Fruit fly (Drosophila melanogaster) whole organism, embryonic: ENCODE results near the gene MBD-like.

ENCODE experiments used
- CG10267 ChIP-seq: fragments of 200-800 bp; sonication (Bioruptor generic); optimal IDR thresholded peaks from 2 replicates; lab custom pipeline; 2018; ENCODE audit warnings: missing biosample characterization, mild to moderate bottlenecking, missing genetic modification characterization, moderate library complexity
- CG11504 ChIP-seq: fragments of 200-800 bp; sonication (Bioruptor generic); optimal IDR thresholded peaks from 3 replicates; lab custom pipeline; 2019; ENCODE audit warnings: missing biosample characterization, mild to moderate bottlenecking, missing genetic modification characterization, moderate library complexity
- CG12769 ChIP-seq: fragments of 200-800 bp; sonication (Bioruptor generic); optimal IDR thresholded peaks from 2 replicates; lab custom pipeline; 2019; ENCODE audit warnings: missing biosample characterization, mild to moderate bottlenecking, missing genetic modification characterization, moderate library complexity
- CG15479 ChIP-seq: fragments of 200-800 bp; sonication (Bioruptor generic); optimal IDR thresholded peaks from 3 replicates; lab custom pipeline; 2019; ENCODE audit warnings: missing biosample characterization, mild to moderate bottlenecking, missing genetic modification characterization, moderate library complexity
- CG1602 ChIP-seq: fragments of 200-800 bp; sonication (Bioruptor generic); optimal IDR thresholded peaks from 3 replicates; lab custom pipeline; 2016; ENCODE audit warnings: missing biosample characterization, missing genetic modification characterization
- CG16813 ChIP-seq: fragments of 200-800 bp; sonication (Bioruptor generic); IDR thresholded peaks from 3 replicates; pipeline ENCODE4 v1.3.6; 2022; ENCODE audit warnings: missing biosample characterization, missing genetic modification characterization; ENCODE audit not compliant: partially characterized antibody
- CG17568 ChIP-seq: fragments of 200-800 bp; sonication (Bioruptor generic); optimal IDR thresholded peaks from 2 replicates; lab custom pipeline; 2018; ENCODE audit warnings: missing biosample characterization, mild to moderate bottlenecking, missing genetic modification characterization, moderate library complexity
- CG17912 ChIP-seq: fragments of 200-800 bp; sonication (Bioruptor generic); optimal IDR thresholded peaks from 2 replicates; lab custom pipeline; 2018; ENCODE audit warnings: missing biosample characterization, mild to moderate bottlenecking, missing genetic modification characterization
- CG2199 ChIP-seq: fragments of 200-800 bp; sonication (Bioruptor generic); IDR thresholded peaks from 3 replicates; pipeline ENCODE4 v1.3.6; 2022; ENCODE audit warnings: missing biosample characterization, missing genetic modification characterization
- CG2712 ChIP-seq: fragments of 200-800 bp; optimal IDR thresholded peaks from 3 replicates; lab custom pipeline; 2019; ENCODE audit warnings: missing biosample characterization, mild to moderate bottlenecking, missing genetic modification characterization, moderate library complexity
- CG34422 ChIP-seq: fragments of 200-800 bp; sonication (Bioruptor generic); IDR thresholded peaks from 3 replicates; pipeline ENCODE4 v1.3.6; 2022; ENCODE audit warnings: missing biosample characterization, missing genetic modification characterization
- CG43689 ChIP-seq: fragments of 200-800 bp; sonication (Bioruptor generic); IDR thresholded peaks from 2 replicates; pipeline ENCODE4 v1.3.6; 2022; ENCODE audit warnings: missing biosample characterization, missing genetic modification characterization
- CG6272 ChIP-seq: fragments of 200-800 bp; sonication (Bioruptor generic); IDR thresholded peaks from 2 replicates; pipeline ENCODE4 v1.3.6; 2022; ENCODE audit warnings: missing biosample characterization, missing genetic modification characterization
- CoRest ChIP-seq: fragments of 200-800 bp; sonication (Bioruptor generic); optimal IDR thresholded peaks from 3 replicates; lab custom pipeline; 2018; ENCODE audit warnings: missing biosample characterization, mild to moderate bottlenecking, missing genetic modification characterization, moderate library complexity
- Eip74EF ChIP-seq, 2 experiments: fragments of 200-800 bp in 1 of 2; fragments of >200 bp in 1 of 2; sonication (Bioruptor generic) in 1 of 2; optimal IDR thresholded peaks; 2 replicates each; lab custom pipeline; 2017 to 2019; ENCODE audit warnings: missing biosample characterization in 2 of 2, missing genetic modification characterization in 2 of 2, mild to moderate bottlenecking in 1 of 2, moderate library complexity in 1 of 2
- Ets65A ChIP-seq: fragments of 200-800 bp; sonication (Bioruptor generic); peaks from one replicate; lab custom pipeline; 2016; ENCODE audit warnings: missing biosample characterization, missing genetic modification characterization
- Hr78 ChIP-seq, 2 experiments: fragments of 200-800 bp in 1 of 2; fragments of >200 bp in 1 of 2; sonication (Bioruptor generic) in 1 of 2; optimal IDR thresholded peaks; 2 replicates each; lab custom pipeline; 2017 to 2019; ENCODE audit warnings: missing biosample characterization in 2 of 2, missing genetic modification characterization in 2 of 2, mild to moderate bottlenecking in 1 of 2, moderate library complexity in 1 of 2
- MBD-R2 ChIP-seq: fragments of 200-800 bp; sonication (Bioruptor generic); IDR thresholded peaks from 2 replicates; pipeline ENCODE4 v1.3.6; 2022; ENCODE audit warnings: missing biosample characterization, missing genetic modification characterization
- NFAT ChIP-seq: fragments of 200-800 bp; sonication (Bioruptor generic); IDR thresholded peaks from 2 replicates; pipeline ENCODE4 v1.3.6; 2022; ENCODE audit warnings: missing biosample characterization, missing genetic modification characterization
- Trl ChIP-seq, 3 experiments: fragments of >200 bp in 2 of 3; fragments of 200-800 bp in 1 of 3; sonication (Bioruptor generic) in 1 of 3; optimal IDR thresholded peaks; 2 replicates in 1 of 3; 3 replicates in 2 of 3; lab custom pipeline; 2016 to 2017; ENCODE audit warnings: missing biosample characterization in 1 of 3, missing genetic modification characterization in 1 of 3
- abd-A ChIP-seq: fragments of 200-800 bp; sonication (Bioruptor generic); optimal IDR thresholded peaks from 3 replicates; lab custom pipeline; 2019; ENCODE audit warnings: missing biosample characterization, mild to moderate bottlenecking, missing genetic modification characterization, moderate library complexity
- ap ChIP-seq: fragments of 200-800 bp; sonication (Bioruptor generic); IDR thresholded peaks from 2 replicates; pipeline ENCODE4 v1.3.6; 2022; ENCODE audit warnings: missing biosample characterization, missing genetic modification characterization
- cad ChIP-seq: fragments of >200 bp; optimal IDR thresholded peaks from 2 replicates; lab custom pipeline; 2017; ENCODE audit warnings: missing biosample characterization, missing genetic modification characterization
- cg ChIP-seq: fragments of 200-800 bp; sonication (Bioruptor generic); optimal IDR thresholded peaks from 3 replicates; lab custom pipeline; 2019; ENCODE audit warnings: missing biosample characterization, mild to moderate bottlenecking, missing genetic modification characterization, moderate library complexity
- chinmo ChIP-seq: fragments of 200-800 bp; sonication (Bioruptor generic); IDR thresholded peaks from 4 replicates; pipeline ENCODE4 v1.3.6; 2022; ENCODE audit warnings: missing biosample characterization, missing genetic modification characterization; ENCODE audit not compliant: partially characterized antibody
- chn ChIP-seq: fragments of 200-800 bp; sonication (Bioruptor generic); optimal IDR thresholded peaks from 2 replicates; lab custom pipeline; 2016; ENCODE audit warnings: missing biosample characterization, missing genetic modification characterization
- ci ChIP-seq: fragments of 200-800 bp; sonication (Bioruptor generic); IDR thresholded peaks from 3 replicates; pipeline ENCODE4 v1.3.6; 2022; ENCODE audit warnings: missing biosample characterization, missing genetic modification characterization
- crol ChIP-seq: fragments of 200-800 bp; sonication (Bioruptor generic); IDR thresholded peaks from 2 replicates; pipeline ENCODE4 v1.3.6; 2022; ENCODE audit warnings: missing biosample characterization, missing genetic modification characterization
- dmrt99B ChIP-seq: fragments of 200-800 bp; sonication (Bioruptor generic); optimal IDR thresholded peaks from 2 replicates; lab custom pipeline; 2018; ENCODE audit warnings: missing biosample characterization, mild to moderate bottlenecking, missing genetic modification characterization, moderate library complexity
- gcm2 ChIP-seq: fragments of 200-800 bp; sonication (Bioruptor generic); optimal IDR thresholded peaks from 2 replicates; lab custom pipeline; 2016; ENCODE audit warnings: missing biosample characterization, missing genetic modification characterization
- grn ChIP-seq: fragments of 200-800 bp; sonication (Bioruptor generic); optimal IDR thresholded peaks from 3 replicates; lab custom pipeline; 2017; ENCODE audit warnings: missing biosample characterization, missing genetic modification characterization
- hth ChIP-seq: fragments of >200 bp; optimal IDR thresholded peaks from 2 replicates; lab custom pipeline; 2017; ENCODE audit warnings: inconsistent platforms
- klu ChIP-seq: fragments of 200-800 bp; sonication (Bioruptor generic); IDR thresholded peaks from 2 replicates; pipeline ENCODE4 v1.3.6; 2022; ENCODE audit warnings: missing biosample characterization, missing genetic modification characterization
- kni ChIP-seq: fragments of 200-800 bp; sonication (Bioruptor generic); optimal IDR thresholded peaks from 3 replicates; lab custom pipeline; 2017; ENCODE audit warnings: mild to moderate bottlenecking, missing biosample characterization, missing genetic modification reagents, missing genetic modification characterization
- lab ChIP-seq: fragments of 200-800 bp; sonication (Bioruptor generic); optimal IDR thresholded peaks from 3 replicates; lab custom pipeline; 2017; ENCODE audit warnings: missing biosample characterization, missing genetic modification characterization, mild to moderate bottlenecking, moderate library complexity, missing genetic modification reagents
- pros ChIP-seq: fragments of 200-800 bp; sonication (Bioruptor generic); optimal IDR thresholded peaks from 3 replicates; lab custom pipeline; 2019; ENCODE audit warnings: missing biosample characterization, mild to moderate bottlenecking, missing genetic modification characterization, moderate library complexity
- psq ChIP-seq: fragments of 200-800 bp; sonication (Bioruptor generic); optimal IDR thresholded peaks from 2 replicates; lab custom pipeline; 2017; ENCODE audit warnings: missing biosample characterization, missing genetic modification characterization
- schlank ChIP-seq: fragments of 200-800 bp; sonication (Bioruptor generic); optimal IDR thresholded peaks from 2 replicates; lab custom pipeline; 2018; ENCODE audit warnings: missing biosample characterization, mild to moderate bottlenecking, missing genetic modification characterization
- sens ChIP-seq: fragments of 200-800 bp; sonication (Bioruptor generic); peaks from one replicate; lab custom pipeline; 2016; ENCODE audit warnings: missing biosample characterization, missing genetic modification characterization
- slp2 ChIP-seq: fragments of 200-800 bp; sonication (Bioruptor generic); optimal IDR thresholded peaks from 2 replicates; lab custom pipeline; 2016; ENCODE audit warnings: missing biosample characterization, missing genetic modification characterization
- tll ChIP-seq, 2 experiments: fragments of 200-800 bp in 1 of 2; fragments of >200 bp in 1 of 2; sonication (Bioruptor generic) in 1 of 2; optimal IDR thresholded peaks; 2 replicates each; lab custom pipeline; 2017 to 2019; ENCODE audit warnings: missing biosample characterization in 2 of 2, missing genetic modification characterization in 2 of 2, mild to moderate bottlenecking in 1 of 2, moderate library complexity in 1 of 2
- trh ChIP-seq: fragments of 200-800 bp; sonication (Bioruptor generic); optimal IDR thresholded peaks from 2 replicates; lab custom pipeline; 2016; ENCODE audit warnings: missing biosample characterization, missing genetic modification characterization
- unc-4 ChIP-seq: fragments of 200-800 bp; sonication (Bioruptor generic); IDR thresholded peaks from 2 replicates; pipeline ENCODE4 v1.3.6; 2022; ENCODE audit warnings: missing biosample characterization, missing genetic modification characterization; ENCODE audit not compliant: partially characterized antibody
- wdn ChIP-seq: fragments of 200-800 bp; sonication (Bioruptor generic); IDR thresholded peaks from 2 replicates; pipeline ENCODE4 v1.3.6; 2022; ENCODE audit warnings: missing biosample characterization, missing genetic modification characterization
- zen ChIP-seq: fragments of 200-800 bp; sonication (Bioruptor generic); optimal IDR thresholded peaks from 3 replicates; lab custom pipeline; 2018; ENCODE audit warnings: missing biosample characterization, mild to moderate bottlenecking, missing genetic modification characterization, moderate library complexity

Gene MBD-like

dm6 chr3R:9603022-9603942 is 43.7 kb downstream of the MBD-like start (continued):
- peak; percentile 86 for TF ChIP-seq crol (GFP tag; lab: Robert Waterston, UW)
- no peak for TF ChIP-seq unc-4
- no peak for TF ChIP-seq CG2712 (tag; lab: Kevin White, UChicago)
- TF ChIP-seq Eip74EF (GFP tag; optimal IDR thresholded peaks at IDR 0.05; lab: Kevin White, UChicago) = peak in 1 of 2 experiments; percentile 7
- TF ChIP-seq sens (GFP tag; lab: Kevin White, UChicago) = peak; percentile 64
- peak; percentile 93 for TF ChIP-seq kni (GFP tag; lab: Kevin White, UChicago)
- TF ChIP-seq abd-A (tag; lab: Kevin White, UChicago) = peak; percentile 81
- TF ChIP-seq trh = no peak
- TF ChIP-seq CG11504 (tag; lab: Kevin White, UChicago) = no peak
- TF ChIP-seq wdn = no peak
- peak; percentile 9 for TF ChIP-seq CG12769 (tag; lab: Kevin White, UChicago)
- TF ChIP-seq Hr78 (GFP tag; optimal IDR thresholded peaks at IDR 0.05; lab: Kevin White, UChicago) = peak in 1 of 2 experiments; percentile 64
- no peak for TF ChIP-seq CG1602 (GFP tag; lab: Kevin White, UChicago)
- TF ChIP-seq CG2199 (GFP tag; lab: Robert Waterston, UW) = 0 out of 3 replicates have a peak, but pooled peaks have one; percentile 38

- TF ChIP-seq MBD-R2 (GFP tag; lab: Robert Waterston, UW) (no peak), slp2 (GFP tag; lab: Kevin White, UChicago) (no peak), CG10267 (tag; lab: Kevin White, UChicago) (no peak), zen (peak; percentile 82), lab (GFP tag; lab: Kevin White, UChicago) (no peak), CG16813 (no peak), Trl (optimal IDR thresholded peaks at IDR 0.05; lab: Kevin White, UChicago) (no peak), Trl (GFP tag; optimal IDR thresholded peaks at IDR 0.05; lab: Kevin White, UChicago) (no peak), kni (GFP tag; lab: Kevin White, UChicago) (peak; percentile 22), CG43689 (GFP tag; lab: Robert Waterston, UW) (no peak), dmrt99B (tag; lab: Kevin White, UChicago) (no peak), schlank (tag; lab: Kevin White, UChicago) (no peak), ap (GFP tag; lab: Robert Waterston, UW) (no peak), chinmo (GFP tag; lab: Robert Waterston, UW) (0 out of 4 replicates have a peak, but pooled peaks have one; percentile 21), gcm2 (GFP tag; lab: Kevin White, UChicago) (no peak), hth (lab: Kevin White, UChicago) (peak; percentile 77), chn (GFP tag; lab: Kevin White, UChicago) (no peak), CG17568 (GFP tag; lab: Kevin White, UChicago) (no peak), klu (GFP tag; lab: Robert Waterston, UW) (no peak), cg (GFP tag; lab: Kevin White, UChicago) (peak; percentile 10), CG17912 (GFP tag; lab: Kevin White, UChicago) (no peak), ci (GFP tag; lab: Robert Waterston, UW) (peak; percentile 15; the same call in 1 of the 3 replicates), NFAT (GFP tag; lab: Robert Waterston, UW) (no peak), psq (GFP tag; lab: Kevin White, UChicago) (no peak), CG15479 (GFP tag; lab: Kevin White, UChicago) (peak; percentile 67), pros (GFP tag; lab: Kevin White, UChicago) (peak; percentile 46), grn (GFP tag; lab: Kevin White, UChicago) (peak; percentile 49), Ets65A (GFP tag; lab: Kevin White, UChicago) (peak; percentile 56), CoRest (no peak), CG11504 (tag; lab: Kevin White, UChicago) (no peak), CG34422 (GFP tag; lab: Robert Waterston, UW) (no peak), CG6272 (GFP tag; lab: Robert Waterston, UW) (no peak), cad (peak; percentile 87), tll (GFP tag; optimal IDR thresholded peaks at IDR 0.05; lab: Kevin White, UChicago) (peak in 1 of 2 experiments; percentile 90)
These were observed 45.0 kb downstream of the MBD-like start for dm6 chr3R:9604445-9605020.
